Worm (Caenorhabditis elegans) whole organism, dauer: ENCODE data around the gene srj-10.
"Not testable (repeated sequence)": the region's sequence is repeated elsewhere in the genome, so short reads cannot be mapped to it uniquely, and the experiment has no call there.

ENCODE experiments used
- unc-62 ChIP-seq: sonication (generic microtip); optimal IDR thresholded peaks from 2 replicates; lab custom pipeline; 2017; ENCODE audit warnings: missing biosample characterization, missing genetic modification reagents, missing genetic modification characterization

Gene srj-10

DNA sequence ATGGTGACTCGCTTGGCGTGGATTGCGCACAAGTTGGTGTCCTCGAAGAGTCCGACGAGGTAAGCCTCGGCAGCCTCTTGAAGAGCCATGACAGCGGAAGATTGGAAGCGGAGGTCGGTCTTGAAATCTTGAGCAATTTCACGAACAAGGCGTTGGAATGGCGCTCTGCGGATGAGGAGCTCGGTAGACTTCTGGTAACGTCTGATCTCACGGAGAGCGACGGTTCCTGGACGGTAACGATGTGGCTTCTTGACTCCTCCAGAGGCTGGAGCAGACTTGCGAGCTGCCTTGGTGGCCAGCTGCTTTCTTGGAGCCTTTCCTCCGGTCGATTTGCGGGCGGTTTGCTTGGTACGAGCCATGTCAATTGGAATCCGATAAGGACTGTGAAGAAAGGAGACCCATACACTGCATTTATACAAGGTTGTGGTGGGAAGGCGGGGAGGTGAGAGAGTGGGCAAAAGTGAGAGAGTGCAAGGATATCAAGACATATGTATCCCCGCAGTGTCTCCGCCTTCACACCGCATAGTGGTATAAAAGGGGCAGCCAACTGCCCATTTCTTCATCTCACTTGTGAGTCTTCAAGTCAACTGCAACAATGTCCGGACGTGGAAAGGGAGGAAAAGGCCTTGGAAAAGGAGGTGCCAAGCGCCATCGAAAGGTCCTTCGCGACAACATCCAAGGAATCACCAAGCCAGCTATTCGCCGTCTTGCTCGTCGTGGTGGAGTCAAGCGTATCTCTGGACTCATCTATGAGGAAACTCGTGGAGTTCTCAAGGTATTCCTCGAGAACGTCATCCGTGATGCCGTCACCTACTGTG, 31.6 kb downstream of the srj-10 start, which contains the start of the genes his-2 and his-1:
his-2 (minus strand) TSS at position 359 of the 818 bp plus-strand sequence.
his-1 (plus strand) TSS at position 596 of the 818 bp plus-strand sequence.
- TF ChIP-seq unc-62 (GFP tag; lab: Kevin White, UChicago), result not testable (repeated sequence)

- TF ChIP-seq unc-62 (GFP tag; lab: Kevin White, UChicago), result no peak
Measured at ce11 chrV:16041412-16041811, 32.3 kb downstream of the srj-10 start.

ce11 chrV:16040140-16040827, 33.5 kb downstream of the srj-10 start, which contains the start of the genes his-4 and his-3:
his-4 (minus strand) TSS chrV:16040515.
his-3 (plus strand) TSS chrV:16040808.
- TF ChIP-seq unc-62 (GFP tag; lab: Kevin White, UChicago), result not testable (repeated sequence)

DNA sequence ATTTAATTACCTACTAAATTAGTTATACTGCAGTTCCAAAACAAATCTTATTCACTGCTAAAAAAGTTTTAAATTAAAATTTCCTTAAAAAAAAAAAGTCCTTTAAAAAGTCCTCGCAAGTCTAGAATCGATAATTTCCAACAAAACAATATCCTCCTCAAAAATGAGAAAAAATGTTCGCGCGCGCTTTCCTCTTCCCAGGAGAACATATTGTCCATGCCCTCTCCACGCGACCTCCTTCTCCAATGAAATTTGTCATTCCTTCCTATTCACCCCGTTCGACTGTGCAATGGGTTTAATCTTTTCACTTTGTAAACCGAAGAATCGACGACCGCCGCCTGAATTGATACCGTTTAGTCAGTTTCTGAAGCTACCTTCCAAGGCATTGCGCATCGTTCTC, 37.6 kb downstream of the srj-10 start, which contains the start of gene T10C6.10:
T10C6.10 (plus strand) TSS at position 248 of the 400 bp plus-strand sequence.
- TF ChIP-seq unc-62 (GFP tag; lab: Kevin White, UChicago), result no peak

ce11 chrV:16033491-16033890, 40.3 kb downstream of the srj-10 start:
- no peak for TF ChIP-seq unc-62 (GFP tag; lab: Kevin White, UChicago)

ce11 chrV:16032761-16033160, 41.0 kb downstream of the srj-10 start, which contains the start of gene T10C6.16:
T10C6.16 (minus strand) TSS chrV:16033005.
- no peak for TF ChIP-seq unc-62 (GFP tag; lab: Kevin White, UChicago)

DNA sequence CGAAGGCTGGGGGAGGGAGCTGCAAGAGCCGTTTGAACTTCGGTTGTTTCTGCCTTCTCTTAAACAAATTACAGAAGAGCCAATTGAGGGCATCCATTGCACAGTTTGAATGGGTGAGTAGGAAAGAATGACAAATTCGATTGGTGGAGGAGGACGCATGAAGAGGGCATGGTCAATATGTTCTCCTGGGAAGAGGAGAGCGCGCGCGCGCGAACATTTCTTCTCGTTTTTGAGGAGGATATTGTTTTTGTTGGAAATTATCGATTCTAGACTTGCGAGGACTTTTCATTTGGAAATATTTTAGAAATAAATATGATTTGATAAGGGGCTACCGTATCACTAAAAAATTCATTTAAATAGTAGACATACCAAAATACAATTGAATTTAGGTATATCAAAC, 42.2 kb downstream of the srj-10 start, which contains the start of gene T10C6.7:
T10C6.7 (minus strand) TSS at position 143 of the 400 bp plus-strand sequence.
- TF ChIP-seq unc-62 (GFP tag; lab: Kevin White, UChicago), result no peak

DNA sequence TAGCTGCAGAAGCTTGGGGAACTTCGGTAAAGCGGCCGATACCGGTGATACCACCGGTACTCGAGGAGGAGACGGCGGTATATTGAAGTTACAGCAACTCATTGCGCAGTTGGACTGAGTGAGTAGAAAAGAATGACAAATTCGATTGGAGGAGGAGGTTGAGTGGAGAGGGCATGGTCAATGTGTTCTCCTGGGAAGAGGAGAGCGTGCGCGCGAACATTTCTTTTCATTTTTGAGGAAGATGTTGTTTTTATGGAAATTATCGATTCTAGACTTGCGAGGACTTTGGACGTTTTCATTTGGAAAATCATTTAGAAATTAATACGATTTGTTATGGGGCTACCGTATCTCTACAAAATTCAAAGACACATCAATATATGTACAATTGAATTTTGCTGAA, 44.5 kb downstream of the srj-10 start:
- TF ChIP-seq unc-62 (GFP tag; lab: Kevin White, UChicago), result no peak

- no peak for TF ChIP-seq unc-62 (GFP tag; lab: Kevin White, UChicago)
Measured at ce11 chrV:16024917-16025316, 48.8 kb downstream of the srj-10 start.

ce11 chrV:16024300-16024699, 49.5 kb downstream of the srj-10 start, which contains the start of gene T10C6.6:
T10C6.6 (plus strand) TSS chrV:16024326.
- no peak for TF ChIP-seq unc-62 (GFP tag; lab: Kevin White, UChicago)

DNA sequence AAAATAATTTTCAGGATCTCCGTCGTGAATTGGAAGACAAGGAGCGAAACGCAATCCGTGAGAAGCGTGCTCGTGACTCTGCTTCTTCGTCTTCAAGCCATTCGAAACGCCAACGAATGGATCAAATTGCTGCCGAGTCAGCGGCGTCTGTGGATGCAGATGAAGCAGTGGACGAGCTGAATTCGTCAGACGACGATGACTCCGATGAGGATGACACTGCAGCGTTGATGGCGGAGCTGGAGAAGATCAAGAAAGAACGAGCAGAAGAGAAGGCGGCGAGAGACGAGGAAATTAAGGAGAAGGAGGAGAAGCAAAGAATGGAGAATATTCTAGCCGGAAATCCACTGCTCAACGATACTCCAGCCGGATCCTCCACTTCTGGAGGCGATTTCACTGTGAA, 50.2 kb downstream of the srj-10 start:
- no peak for TF ChIP-seq unc-62 (GFP tag; lab: Kevin White, UChicago)

DNA sequence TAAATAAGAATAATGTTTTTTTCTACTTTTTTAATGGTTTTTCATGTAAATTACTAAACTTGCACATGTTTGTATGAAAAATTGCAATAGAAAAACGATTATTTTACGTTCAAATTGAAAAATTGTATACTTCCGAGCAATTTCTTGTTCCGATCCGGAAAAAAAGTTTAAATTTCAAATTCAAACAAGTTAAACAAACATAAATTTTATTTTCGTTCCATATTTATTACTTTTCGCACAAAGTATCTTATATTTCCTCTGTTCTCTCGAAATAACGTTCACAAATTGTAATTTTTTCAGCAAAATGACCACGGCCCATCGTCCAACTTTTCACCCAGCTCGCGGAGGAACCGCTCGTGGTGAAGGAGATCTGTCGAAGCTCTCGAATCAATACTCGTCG, 50.7 kb downstream of the srj-10 start, which contains the start of gene cwc-15:
cwc-15 (plus strand) TSS at position 301 of the 400 bp plus-strand sequence.
- no peak for TF ChIP-seq unc-62 (GFP tag; lab: Kevin White, UChicago)
